Fruit fly (Drosophila melanogaster): ENCODE results near the gene CG15561.

The CG15561 gene

DNA sequence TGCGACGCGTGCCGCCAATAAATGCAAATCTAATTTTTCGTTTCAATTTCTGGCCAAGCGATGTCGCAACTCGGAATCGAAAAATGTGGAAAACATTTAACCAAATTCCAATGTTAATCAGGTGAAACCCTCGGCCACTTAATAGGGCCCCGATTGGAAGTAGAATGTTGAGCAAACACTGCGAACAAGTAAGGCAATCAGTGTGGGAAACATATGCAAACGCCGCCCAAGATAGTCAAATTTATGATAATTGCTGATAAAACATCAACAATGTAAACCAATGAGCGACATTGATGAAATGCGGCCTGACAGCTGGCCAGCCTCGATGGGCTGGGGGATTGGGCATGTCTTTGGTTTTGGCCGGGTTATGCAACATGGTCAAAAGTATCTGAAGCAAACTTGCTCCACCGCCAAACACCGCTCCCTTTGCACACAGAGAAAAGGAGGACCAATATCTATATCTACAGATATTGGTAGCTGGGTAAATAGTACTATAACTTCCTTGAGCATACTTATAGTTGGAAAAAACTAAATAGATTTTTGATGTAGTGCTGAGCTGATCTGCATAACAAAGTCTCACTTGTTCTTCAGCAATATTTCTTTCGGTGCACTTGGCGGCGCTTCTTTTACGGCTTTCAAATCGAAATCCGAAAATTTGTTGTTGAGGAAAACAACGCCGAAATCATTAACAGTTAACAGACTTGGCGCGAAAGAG lies 31.7 kb upstream of the CG15561 start (continued):
- TF ChIP-seq CG13287 (GFP tag; IDR thresholded peaks at IDR 0.05; ENCODE audit: partially characterized antibody) (no peak), fd102C (GFP tag; optimal IDR thresholded peaks at IDR 0.05) (no peak), chif (GFP tag; optimal IDR thresholded peaks at IDR 0.05) (peak; percentile 61 to 69), CG1792 (GFP tag; optimal IDR thresholded peaks at IDR 0.05) (no peak), mld (GFP tag; IDR thresholded peaks at IDR 0.05; ENCODE audit: partially characterized antibody) (no peak), bbx (GFP tag; IDR thresholded peaks at IDR 0.05; ENCODE audit: partially characterized antibody) (no peak), HHEX (GFP tag; optimal IDR thresholded peaks at IDR 0.05) (peak; percentile 72), Dbx (GFP tag; IDR thresholded peaks at IDR 0.05) (no peak), CG15269 (tag; optimal IDR thresholded peaks at IDR 0.05) (peak; percentile 88), CG9437 (GFP tag; optimal IDR thresholded peaks at IDR 0.05) (peak; percentile 64), CG17359 (tag; optimal IDR thresholded peaks at IDR 0.05) (peak; percentile 88), CG15479 (GFP tag; optimal IDR thresholded peaks at IDR 0.05) (no peak), nerfin-1 (tag; optimal IDR thresholded peaks at IDR 0.05) (peak; percentile 83), ap (GFP tag; IDR thresholded peaks at IDR 0.05) (peak; percentile 34; the same call in 1 of the 2 replicates), CG10462 (GFP tag; optimal IDR thresholded peaks at IDR 0.05) (peak; percentile 32), CG12391 (tag; optimal IDR thresholded peaks at IDR 0.05) (peak; percentile 73), CG7928 (GFP tag; optimal IDR thresholded peaks at IDR 0.05) (no peak), Max (GFP tag; optimal IDR thresholded peaks at IDR 0.05) (peak; percentile 45), row (GFP tag; IDR thresholded peaks at IDR 0.05) (peak; percentile 77), HmgD (GFP tag; optimal IDR thresholded peaks at IDR 0.05) (no peak), CG7357 (GFP tag; IDR thresholded peaks at IDR 0.05) (peak; percentile 64), CG30403 (GFP tag; optimal IDR thresholded peaks at IDR 0.05) (peak; percentile 74), ftz-f1 (GFP tag; optimal IDR thresholded peaks at IDR 0.05) (no peak), Opbp (GFP tag; IDR thresholded peaks at IDR 0.05; ENCODE audit: partially characterized antibody) (no peak), Hand (GFP tag; optimal IDR thresholded peaks at IDR 0.05) (no peak), wdn (GFP tag; IDR thresholded peaks at IDR 0.05) (no peak), HLH54F (GFP tag; optimal IDR thresholded peaks at IDR 0.05) (no peak), CG18476 (GFP tag; optimal IDR thresholded peaks at IDR 0.05) (peak; percentile 55), CG3995 (GFP tag; optimal IDR thresholded peaks at IDR 0.05) (no peak), cas (GFP tag; IDR thresholded peaks at IDR 0.05) (no peak), Neu2 (GFP tag; optimal IDR thresholded peaks at IDR 0.05; ENCODE audit: borderline replicate concordance) (no peak), CTCF (GFP tag; optimal IDR thresholded peaks at IDR 0.05) (peak; percentile 30), Chrac-16 (GFP tag; optimal IDR thresholded peaks at IDR 0.05) (peak; percentile 36), unpg (GFP tag; optimal IDR thresholded peaks at IDR 0.05) (peak; percentile 79), Bdp1 (GFP tag; optimal IDR thresholded peaks at IDR 0.05) (no peak), so (GFP tag; IDR thresholded peaks at IDR 0.05) (peak; percentile 64; the same call in 1 of the 3 replicates), gsb (GFP tag; IDR thresholded peaks at IDR 0.05) (0 out of 2 replicates have a peak, but pooled peaks have one; percentile 37), CG43689 (GFP tag; IDR thresholded peaks at IDR 0.05) (peak; percentile 58; the same call in 1 of the 2 replicates), CG8359 (GFP tag; optimal IDR thresholded peaks at IDR 0.05; ENCODE audit: borderline replicate concordance) (peak; percentile 44), Hey (tag; optimal IDR thresholded peaks at IDR 0.05) (no peak), ken (GFP tag; IDR thresholded peaks at IDR 0.05) (peak; percentile 71), CG11085 (GFP tag; IDR thresholded peaks at IDR 0.05) (no peak), CHES-1-like (GFP tag; optimal IDR thresholded peaks at IDR 0.05) (no peak), CG8478 (optimal IDR thresholded peaks at IDR 0.05) (no peak), CG2129 (GFP tag; IDR thresholded peaks at IDR 0.05; ENCODE audit: partially characterized antibody) (no peak), CG11695 (GFP tag; IDR thresholded peaks at IDR 0.05) (peak; percentile 78), CG6791 (GFP tag; IDR thresholded peaks at IDR 0.05; ENCODE audit: partially characterized antibody) (no peak), dysf (GFP tag; IDR thresholded peaks at IDR 0.05) (peak; percentile 88), E2f2 (GFP tag; IDR thresholded peaks at IDR 0.05) (peak; percentile 58), CG7987 (GFP tag; optimal IDR thresholded peaks at IDR 0.05) (peak; percentile 14)
